Worm (Caenorhabditis elegans) whole organism, L1 larva: Measurements from ENCODE around the gene C18D4.12.

ENCODE experiments used
- C04F5.9 ChIP-seq: sonication (generic microtip); optimal IDR thresholded peaks from 2 replicates; lab custom pipeline; 2016; ENCODE audit warnings: missing genetic modification characterization, missing compliant biosample characterization
- Y116A8C.19 ChIP-seq: sonication (generic microtip); optimal IDR thresholded peaks from 2 replicates; lab custom pipeline; 2016; ENCODE audit warnings: missing compliant biosample characterization, missing genetic modification characterization, borderline replicate concordance
- aha-1 ChIP-seq: fragments of 150-350 bp; optimal IDR thresholded peaks from 2 replicates; lab custom pipeline; 2014; ENCODE audit warnings: missing biosample characterization, missing genetic modification characterization
- alr-1 ChIP-seq: fragments of 200-800 bp; sonication (Bioruptor generic); optimal IDR thresholded peaks from 2 replicates; lab custom pipeline; 2018; ENCODE audit warnings: borderline replicate concordance, mild to moderate bottlenecking, missing genetic modification characterization, missing compliant biosample characterization
- ceh-63 ChIP-seq: fragments of 200-800 bp; sonication (Bioruptor generic); optimal IDR thresholded peaks from 2 replicates; lab custom pipeline; 2018; ENCODE audit warnings: mild to moderate bottlenecking, missing genetic modification characterization, missing compliant biosample characterization
- dpl-1 ChIP-seq, 3 experiments: fragments of 150-350 bp in 2 of 3; sonication (generic microtip) in 1 of 3; optimal IDR thresholded peaks; 2 replicates each; lab custom pipeline; 2014 to 2017; ENCODE audit warnings: missing biosample characterization in 3 of 3, missing genetic modification characterization in 3 of 3, missing genetic modification reagents in 3 of 3
- dsc-1 ChIP-seq: sonication (generic microtip); optimal IDR thresholded peaks from 2 replicates; lab custom pipeline; 2016; ENCODE audit warnings: mild to moderate bottlenecking, missing genetic modification characterization, missing compliant biosample characterization
- efl-1 ChIP-seq, 4 experiments: fragments of 150-350 bp; optimal IDR thresholded peaks in 3 of 4; peaks in 1 of 4; 1 replicate in 1 of 4; 2 replicates in 3 of 4; lab custom pipeline; 2014; ENCODE audit warnings: missing biosample characterization in 2 of 4, missing genetic modification characterization in 2 of 4, missing genetic modification reagents in 2 of 4
- egl-27 ChIP-seq, 2 experiments: fragments of 150-350 bp in 1 of 2; sonication (generic microtip); optimal IDR thresholded peaks; 3 replicates each; lab custom pipeline; 2017 to 2018; ENCODE audit warnings: missing biosample characterization in 2 of 2, missing genetic modification characterization in 2 of 2, missing genetic modification reagents in 2 of 2
- elt-2 ChIP-seq: sonication (generic microtip); optimal IDR thresholded peaks from 2 replicates; lab custom pipeline; 2016; ENCODE audit warnings: missing genetic modification characterization, mild to moderate bottlenecking, inconsistent platforms, missing compliant biosample characterization, missing genetic modification reagents
- elt-3 ChIP-seq, 6 experiments: fragments of 150-350 bp in 1 of 6; sonication (generic microtip); optimal IDR thresholded peaks; 2 replicates each; lab custom pipeline; 2017 to 2018; ENCODE audit warnings: missing biosample characterization in 6 of 6, missing genetic modification characterization in 6 of 6, inconsistent platforms in 1 of 6
- hlh-17 ChIP-seq: fragments of 200-800 bp; sonication (Bioruptor generic); optimal IDR thresholded peaks from 2 replicates; lab custom pipeline; 2018; ENCODE audit warnings: missing genetic modification characterization, mild to moderate bottlenecking, missing compliant biosample characterization, moderate library complexity, borderline replicate concordance
- lin-15B ChIP-seq: fragments of 150-350 bp; sonication (generic microtip); optimal IDR thresholded peaks from 3 replicates; lab custom pipeline; 2014; ENCODE audit warnings: missing biosample characterization, missing genetic modification characterization
- lin-35 ChIP-seq, 2 experiments: fragments of 150-350 bp; optimal IDR thresholded peaks; 2 replicates each; lab custom pipeline; 2014; ENCODE audit warnings: missing biosample characterization in 2 of 2, missing genetic modification characterization in 2 of 2, missing genetic modification reagents in 2 of 2
- lir-3 ChIP-seq: sonication (generic microtip); optimal IDR thresholded peaks from 2 replicates; lab custom pipeline; 2016; ENCODE audit warnings: mild to moderate bottlenecking, missing genetic modification characterization, moderate library complexity, missing compliant biosample characterization; ENCODE audit not compliant: poor library complexity
- lsy-2 ChIP-seq, 2 experiments: fragments of 150-350 bp; optimal IDR thresholded peaks; 2 replicates each; lab custom pipeline; 2014; ENCODE audit warnings: missing biosample characterization in 2 of 2, missing genetic modification characterization in 2 of 2
- mab-9 ChIP-seq: fragments of 200-800 bp; sonication (Bioruptor generic); IDR thresholded peaks from 2 replicates; pipeline ENCODE4 v1.3.6; 2022; ENCODE audit warnings: missing genetic modification reagents, missing genetic modification characterization, missing compliant biosample characterization
- mep-1 ChIP-seq: fragments of 150-350 bp; optimal IDR thresholded peaks from 2 replicates; lab custom pipeline; 2014; ENCODE audit warnings: missing biosample characterization, missing genetic modification characterization
- nhr-19 ChIP-seq: fragments of 200-800 bp; sonication (Bioruptor generic); conservative IDR thresholded peaks from 2 replicates; pipeline ENCODE4 v1.3.6; 2022; ENCODE audit warnings: missing genetic modification characterization, missing compliant biosample characterization
- nhr-28 ChIP-seq: fragments of 150-350 bp; optimal IDR thresholded peaks from 2 replicates; lab custom pipeline; 2014; ENCODE audit warnings: missing biosample characterization, missing genetic modification characterization
- nhr-47 ChIP-seq: sonication (generic microtip); optimal IDR thresholded peaks from 2 replicates; lab custom pipeline; 2016; ENCODE audit warnings: mild to moderate bottlenecking, missing genetic modification characterization, moderate library complexity, missing compliant biosample characterization
- nhr-71 ChIP-seq: sonication (generic microtip); optimal IDR thresholded peaks from 2 replicates; lab custom pipeline; 2016; ENCODE audit warnings: mild to moderate bottlenecking, missing genetic modification characterization, moderate library complexity, missing compliant biosample characterization
- nhr-76 ChIP-seq: sonication (generic microtip); optimal IDR thresholded peaks from 2 replicates; lab custom pipeline; 2017; ENCODE audit warnings: missing biosample characterization, missing genetic modification characterization
- nhr-84 ChIP-seq: sonication (generic microtip); optimal IDR thresholded peaks from 2 replicates; lab custom pipeline; 2017; ENCODE audit warnings: missing biosample characterization, missing genetic modification characterization
- nhr-90 ChIP-seq: sonication (generic microtip); optimal IDR thresholded peaks from 2 replicates; lab custom pipeline; 2016; ENCODE audit warnings: mild to moderate bottlenecking, missing genetic modification characterization, missing compliant biosample characterization; ENCODE audit not compliant: poor library complexity
- pag-3 ChIP-seq: sonication (generic microtip); optimal IDR thresholded peaks from 2 replicates; lab custom pipeline; 2017; ENCODE audit warnings: missing genetic modification characterization, mild to moderate bottlenecking, missing compliant biosample characterization, antibody characterized with exemption, borderline replicate concordance; ENCODE audit not compliant: insufficient read depth
- rnt-1 ChIP-seq: sonication (generic microtip); optimal IDR thresholded peaks from 2 replicates; lab custom pipeline; 2016; ENCODE audit warnings: mild to moderate bottlenecking, missing genetic modification characterization, moderate library complexity, missing compliant biosample characterization
- skn-1 ChIP-seq: fragments of 150-350 bp; optimal IDR thresholded peaks from 2 replicates; lab custom pipeline; 2014; ENCODE audit warnings: missing biosample characterization, missing genetic modification characterization
- snpc-4 ChIP-seq: fragments of 150-350 bp; optimal IDR thresholded peaks from 2 replicates; lab custom pipeline; 2014; ENCODE audit warnings: missing biosample characterization, missing genetic modification characterization
- snu-23 ChIP-seq: sonication (generic microtip); optimal IDR thresholded peaks from 2 replicates; lab custom pipeline; 2016; ENCODE audit warnings: missing genetic modification characterization, missing compliant biosample characterization
- sup-37 ChIP-seq: fragments of 200-800 bp; sonication (Bioruptor generic); optimal IDR thresholded peaks from 2 replicates; lab custom pipeline; 2018; ENCODE audit warnings: mild to moderate bottlenecking, missing genetic modification characterization, missing compliant biosample characterization
- tbx-2 ChIP-seq: sonication (generic microtip); optimal IDR thresholded peaks from 2 replicates; lab custom pipeline; 2016; ENCODE audit warnings: missing genetic modification characterization, missing compliant biosample characterization
- unc-130 ChIP-seq: fragments of 150-350 bp; optimal IDR thresholded peaks from 2 replicates; lab custom pipeline; 2017; ENCODE audit warnings: missing biosample characterization, missing genetic modification characterization, inconsistent platforms
- unc-62 ChIP-seq: fragments of 150-350 bp; optimal IDR thresholded peaks from 2 replicates; lab custom pipeline; 2014; ENCODE audit warnings: missing biosample characterization, missing genetic modification reagents, missing genetic modification characterization
- unc-98 ChIP-seq: fragments of 200-800 bp; sonication (Bioruptor generic); IDR thresholded peaks from 2 replicates; pipeline ENCODE4 v1.3.6; 2022; ENCODE audit warnings: missing genetic modification characterization, missing compliant biosample characterization
- xbp-1 ChIP-seq: sonication (generic microtip); optimal IDR thresholded peaks from 2 replicates; lab custom pipeline; 2016; ENCODE audit warnings: missing genetic modification characterization, missing compliant biosample characterization

The C18D4.12 gene

ce11 chrV:17548635-17549034 lies 18.2 kb upstream of the C18D4.12 start:
- no peak for TF ChIP-seq Y116A8C.19 (tag; lab: Kevin White, UChicago)
- TF ChIP-seq, all 84 proteins: peak for 0

ce11 chrV:17546931-17547330 lies 16.5 kb upstream of the C18D4.12 start:
- TF ChIP-seq elt-2 (tag; lab: Kevin White, UChicago) (peak; percentile 36), nhr-84 (tag; lab: Kevin White, UChicago) (no peak)

- TF ChIP-seq snpc-4 (tag; lab: Kevin White, UChicago) (peak; percentile 12), hlh-17 (GFP tag; lab: Kevin White, UChicago) (no peak), xbp-1 (no peak), unc-62 (GFP tag; lab: Kevin White, UChicago) (no peak), skn-1 (tag; lab: Kevin White, UChicago) (no peak), efl-1 (optimal IDR thresholded peaks at IDR 0.05; lab: Kevin White, UChicago) (no peak), efl-1 (GFP tag; optimal IDR thresholded peaks at IDR 0.05 in 1 of 2; lab: Kevin White, UChicago) (peak in 1 of 2 experiments; percentile 71), nhr-76 (tag; lab: Kevin White, UChicago) (no peak), lir-3 (tag; lab: Kevin White, UChicago) (no peak), rnt-1 (tag; lab: Kevin White, UChicago) (peak; percentile 8), unc-130 (tag; lab: Kevin White, UChicago) (no peak), lin-35 (GFP tag; optimal IDR thresholded peaks at IDR 0.05; lab: Kevin White, UChicago) (no peak), sup-37 (GFP tag; lab: Kevin White, UChicago) (no peak)
Measured at ce11 chrV:17542304-17542703, 11.9 kb upstream of the C18D4.12 start.

ce11 chrV:17540295-17540694 lies 9.9 kb upstream of the C18D4.12 start, which contains the start of gene srz-25:
Gene srz-25 (plus strand): TSS chrV:17540595.
- TF ChIP-seq nhr-47 (tag; lab: Kevin White, UChicago) (no peak), aha-1 (tag; lab: Kevin White, UChicago) (no peak), egl-27 (tag; optimal IDR thresholded peaks at IDR 0.05; lab: Kevin White, UChicago) (no peak), mab-9 (GFP tag; lab: Robert Waterston, UW) (no peak), nhr-28 (tag; lab: Kevin White, UChicago) (no peak), pag-3 (tag; lab: Kevin White, UChicago) (no peak), nhr-84 (tag; lab: Kevin White, UChicago) (no peak), nhr-19 (GFP tag; lab: Robert Waterston, UW) (no peak)

- TF ChIP-seq dsc-1 (tag; lab: Kevin White, UChicago) (peak; percentile 2), nhr-71 (tag; lab: Kevin White, UChicago) (no peak)
Measured at ce11 chrV:17539289-17539688, 8.9 kb upstream of the C18D4.12 start.

ce11 chrV:17538279-17538896 lies 8.0 kb upstream of the C18D4.12 start, which contains the start of gene C18D4.6:
Gene C18D4.6 (minus strand): TSS chrV:17538375.
- peak; percentile 13 for TF ChIP-seq snu-23 (GFP tag; lab: Kevin White, UChicago)
- peak; percentile 32 to 76 (median 54) for TF ChIP-seq dpl-1 (GFP tag; optimal IDR thresholded peaks at IDR 0.05; lab: Kevin White, UChicago)
- TF ChIP-seq tbx-2 (tag; lab: Kevin White, UChicago) = peak; percentile 17
- TF ChIP-seq nhr-76 (tag; lab: Kevin White, UChicago) = no peak
- TF ChIP-seq mep-1 (tag; lab: Kevin White, UChicago) = no peak
- TF ChIP-seq efl-1 (optimal IDR thresholded peaks at IDR 0.05; lab: Kevin White, UChicago) = peak; percentile 46 to 74
- TF ChIP-seq efl-1 (GFP tag; optimal IDR thresholded peaks at IDR 0.05 in 1 of 2; lab: Kevin White, UChicago) = peak; percentile 70 to 96
- TF ChIP-seq lin-35 (GFP tag; optimal IDR thresholded peaks at IDR 0.05; lab: Kevin White, UChicago) = peak; percentile 41 to 88
- no peak for TF ChIP-seq unc-98
- peak; percentile 11 for TF ChIP-seq rnt-1 (tag; lab: Kevin White, UChicago)
- no peak for TF ChIP-seq ceh-63
- no peak for TF ChIP-seq elt-3 (tag; optimal IDR thresholded peaks at IDR 0.05; lab: Kevin White, UChicago)
- no peak for TF ChIP-seq mab-9 (GFP tag; lab: Robert Waterston, UW)
- TF ChIP-seq nhr-90 = no peak
- no peak for TF ChIP-seq C04F5.9 (tag; lab: Kevin White, UChicago)
- peak in 1 of 2 experiments; percentile 27 for TF ChIP-seq lsy-2 (tag; optimal IDR thresholded peaks at IDR 0.05; lab: Kevin White, UChicago)
- TF ChIP-seq alr-1 (tag; lab: Kevin White, UChicago) = no peak
- TF ChIP-seq lin-15B (tag; lab: Kevin White, UChicago) = peak; percentile 23
- TF ChIP-seq unc-62 (GFP tag; lab: Kevin White, UChicago) = no peak
